Fruit fly (Drosophila melanogaster) whole organism, embryonic: Measurements from ENCODE around the gene zuc.
A peak's percentile ranks its signal among the peaks of the same experiment; 100 is the strongest.

ENCODE experiments used
- Awh ChIP-seq: fragments of 200-800 bp; sonication (Bioruptor generic); IDR thresholded peaks from 2 replicates; pipeline ENCODE4, ENCODE4 v1.3.6; 2022; ENCODE audit warnings: missing biosample characterization, missing genetic modification characterization
- BEAF-32 ChIP-seq: fragments of 200-800 bp; sonication (Bioruptor generic); optimal IDR thresholded peaks from 3 replicates; lab custom pipeline; 2017; ENCODE audit warnings: missing biosample characterization, missing genetic modification characterization, mild to moderate bottlenecking, moderate library complexity, missing genetic modification reagents
- CG10147 ChIP-seq: fragments of 200-800 bp; sonication (Bioruptor generic); optimal IDR thresholded peaks from 2 replicates; lab custom pipeline; 2019; ENCODE audit warnings: missing biosample characterization, mild to moderate bottlenecking, missing genetic modification characterization, moderate library complexity
- CG11085 ChIP-seq: fragments of 200-800 bp; sonication (Bioruptor generic); IDR thresholded peaks from 2 replicates; pipeline ENCODE4 v1.3.6; 2022; ENCODE audit warnings: missing biosample characterization, missing genetic modification characterization
- CG13624 ChIP-seq: fragments of 200-800 bp; sonication (Bioruptor generic); optimal IDR thresholded peaks from 2 replicates; lab custom pipeline; 2016; ENCODE audit warnings: missing biosample characterization, missing genetic modification characterization
- CG14667 ChIP-seq: fragments of 200-800 bp; sonication (Bioruptor generic); IDR thresholded peaks from 2 replicates; pipeline ENCODE4 v1.3.6; 2022; ENCODE audit warnings: missing biosample characterization, missing genetic modification characterization
- CG15269 ChIP-seq: fragments of 200-800 bp; sonication (Bioruptor generic); optimal IDR thresholded peaks from 2 replicates; lab custom pipeline; 2018; ENCODE audit warnings: missing biosample characterization, mild to moderate bottlenecking, missing genetic modification characterization, moderate library complexity
- CG1602 ChIP-seq: fragments of 200-800 bp; sonication (Bioruptor generic); optimal IDR thresholded peaks from 3 replicates; lab custom pipeline; 2016; ENCODE audit warnings: missing biosample characterization, missing genetic modification characterization
- CG18262 ChIP-seq: fragments of 200-800 bp; optimal IDR thresholded peaks from 3 replicates; lab custom pipeline; 2019; ENCODE audit warnings: missing biosample characterization, mild to moderate bottlenecking, missing genetic modification characterization, moderate library complexity
- CG2120 ChIP-seq: fragments of 200-800 bp; sonication (Bioruptor generic); optimal IDR thresholded peaks from 3 replicates; lab custom pipeline; 2016; ENCODE audit warnings: missing biosample characterization, missing genetic modification characterization
- CG2202 ChIP-seq: fragments of 200-800 bp; sonication (Bioruptor generic); optimal IDR thresholded peaks from 2 replicates; lab custom pipeline; 2018; ENCODE audit warnings: missing biosample characterization, mild to moderate bottlenecking, missing genetic modification characterization
- CG30431 ChIP-seq: fragments of 200-800 bp; sonication (Bioruptor generic); optimal IDR thresholded peaks from 2 replicates; lab custom pipeline; 2017; ENCODE audit warnings: missing biosample characterization, missing genetic modification characterization
- CG31388 ChIP-seq: fragments of 200-800 bp; sonication (Bioruptor generic); optimal IDR thresholded peaks from 2 replicates; lab custom pipeline; 2016; ENCODE audit warnings: missing biosample characterization, missing genetic modification characterization
- CG3163 ChIP-seq: fragments of 200-800 bp; sonication (Bioruptor generic); optimal IDR thresholded peaks from 3 replicates; lab custom pipeline; 2016; ENCODE audit warnings: missing biosample characterization, missing genetic modification characterization
- CG32532 ChIP-seq: fragments of 200-800 bp; sonication (Bioruptor generic); IDR thresholded peaks from 2 replicates; pipeline ENCODE4 v1.3.6; 2022; ENCODE audit warnings: missing biosample characterization, missing genetic modification characterization
- CG3281 ChIP-seq: fragments of 200-800 bp; sonication (Bioruptor generic); optimal IDR thresholded peaks from 3 replicates; lab custom pipeline; 2017; ENCODE audit warnings: missing biosample characterization, mild to moderate bottlenecking, missing genetic modification characterization
- CG3995 ChIP-seq: fragments of 200-800 bp; sonication (Bioruptor generic); optimal IDR thresholded peaks from 3 replicates; lab custom pipeline; 2016; ENCODE audit warnings: missing biosample characterization, missing genetic modification characterization
- CG4854 ChIP-seq: fragments of 200-800 bp; sonication (Bioruptor generic); optimal IDR thresholded peaks from 2 replicates; lab custom pipeline; 2016; ENCODE audit warnings: missing biosample characterization, missing genetic modification characterization, inconsistent platforms
- CG6683 ChIP-seq: fragments of 200-800 bp; sonication (Bioruptor generic); optimal IDR thresholded peaks from 2 replicates; lab custom pipeline; 2017; ENCODE audit warnings: missing biosample characterization, mild to moderate bottlenecking, missing genetic modification characterization, missing genetic modification reagents
- CG7839 ChIP-seq: fragments of 200-800 bp; sonication (Bioruptor generic); optimal IDR thresholded peaks from 3 replicates; lab custom pipeline; 2018; ENCODE audit warnings: missing biosample characterization, mild to moderate bottlenecking, missing genetic modification characterization, moderate library complexity
- CG9609 ChIP-seq: fragments of 200-800 bp; sonication (Bioruptor generic); optimal IDR thresholded peaks from 3 replicates; lab custom pipeline; 2016; ENCODE audit warnings: missing biosample characterization, missing genetic modification characterization
- CG9727 ChIP-seq: fragments of 200-800 bp; sonication (Bioruptor generic); optimal IDR thresholded peaks from 3 replicates; lab custom pipeline; 2017; ENCODE audit warnings: missing biosample characterization, mild to moderate bottlenecking, missing genetic modification characterization
- CkIIα-i1 ChIP-seq: fragments of 200-800 bp; sonication (Bioruptor generic); IDR thresholded peaks from 2 replicates; pipeline ENCODE4 v1.3.6; 2022; ENCODE audit warnings: missing biosample characterization, missing genetic modification characterization
- Dref ChIP-seq: fragments of 200-800 bp; sonication (Bioruptor generic); IDR thresholded peaks from 2 replicates; pipeline ENCODE4 v1.3.6; 2022; ENCODE audit warnings: missing biosample characterization, missing genetic modification characterization
- HLH54F ChIP-seq: fragments of 200-800 bp; sonication (Bioruptor generic); optimal IDR thresholded peaks from 3 replicates; lab custom pipeline; 2016; ENCODE audit warnings: missing biosample characterization, missing genetic modification characterization
- Hand ChIP-seq: fragments of 200-800 bp; sonication (Bioruptor generic); optimal IDR thresholded peaks from 2 replicates; lab custom pipeline; 2017; ENCODE audit warnings: mild to moderate bottlenecking, missing biosample characterization, missing genetic modification reagents, missing genetic modification characterization
- Hr78 ChIP-seq, 2 experiments: fragments of 200-800 bp in 1 of 2; fragments of >200 bp in 1 of 2; sonication (Bioruptor generic) in 1 of 2; optimal IDR thresholded peaks; 2 replicates each; lab custom pipeline; 2017 to 2019; ENCODE audit warnings: missing biosample characterization in 2 of 2, missing genetic modification characterization in 2 of 2, mild to moderate bottlenecking in 1 of 2, moderate library complexity in 1 of 2
- MBD-R2 ChIP-seq: fragments of 200-800 bp; sonication (Bioruptor generic); IDR thresholded peaks from 2 replicates; pipeline ENCODE4 v1.3.6; 2022; ENCODE audit warnings: missing biosample characterization, missing genetic modification characterization
- Nf-YA ChIP-seq: fragments of 200-800 bp; sonication (Bioruptor generic); IDR thresholded peaks from 2 replicates; pipeline ENCODE4 v1.3.6; 2022; ENCODE audit warnings: missing biosample characterization, missing genetic modification characterization
- Ptx1 ChIP-seq: fragments of 200-800 bp; sonication (Bioruptor generic); IDR thresholded peaks from 2 replicates; pipeline ENCODE4 v1.3.6; 2022; ENCODE audit warnings: missing biosample characterization, missing genetic modification characterization
- Rfx ChIP-seq: fragments of 200-800 bp; sonication (Bioruptor generic); IDR thresholded peaks from 2 replicates; pipeline ENCODE4 v1.3.6; 2022; ENCODE audit warnings: missing biosample characterization, missing genetic modification characterization
- Spps ChIP-seq: fragments of 200-800 bp; sonication (Bioruptor generic); optimal IDR thresholded peaks from 2 replicates; lab custom pipeline; 2018; ENCODE audit warnings: missing biosample characterization, mild to moderate bottlenecking, missing genetic modification characterization
- Sry-β ChIP-seq: fragments of 200-800 bp; sonication (Bioruptor generic); optimal IDR thresholded peaks from 2 replicates; lab custom pipeline; 2018; ENCODE audit warnings: missing biosample characterization, mild to moderate bottlenecking, missing genetic modification characterization, moderate library complexity
- YL-1 ChIP-seq: fragments of 200-800 bp; sonication (Bioruptor generic); optimal IDR thresholded peaks from 3 replicates; lab custom pipeline; 2017; ENCODE audit warnings: missing biosample characterization, mild to moderate bottlenecking, missing genetic modification characterization
- cad ChIP-seq: fragments of >200 bp; optimal IDR thresholded peaks from 2 replicates; lab custom pipeline; 2017; ENCODE audit warnings: missing biosample characterization, missing genetic modification characterization
- chinmo ChIP-seq: fragments of 200-800 bp; sonication (Bioruptor generic); IDR thresholded peaks from 4 replicates; pipeline ENCODE4 v1.3.6; 2022; ENCODE audit warnings: missing biosample characterization, missing genetic modification characterization; ENCODE audit not compliant: partially characterized antibody
- cwo ChIP-seq: fragments of 200-800 bp; sonication (Bioruptor generic); optimal IDR thresholded peaks from 3 replicates; lab custom pipeline; 2017; ENCODE audit warnings: missing biosample characterization, missing genetic modification characterization, mild to moderate bottlenecking, moderate library complexity, missing genetic modification reagents
- dmrt11E ChIP-seq: fragments of 200-800 bp; sonication (Bioruptor generic); optimal IDR thresholded peaks from 3 replicates; lab custom pipeline; 2018; ENCODE audit warnings: missing biosample characterization, mild to moderate bottlenecking, missing genetic modification characterization, moderate library complexity
- dmrt99B ChIP-seq: fragments of 200-800 bp; sonication (Bioruptor generic); optimal IDR thresholded peaks from 2 replicates; lab custom pipeline; 2018; ENCODE audit warnings: missing biosample characterization, mild to moderate bottlenecking, missing genetic modification characterization, moderate library complexity
- exex ChIP-seq: fragments of 200-800 bp; sonication (Bioruptor generic); optimal IDR thresholded peaks from 4 replicates; lab custom pipeline; 2018; ENCODE audit warnings: missing biosample characterization, mild to moderate bottlenecking, missing genetic modification characterization, moderate library complexity
- gsb ChIP-seq: fragments of 200-800 bp; sonication (Bioruptor generic); IDR thresholded peaks from 2 replicates; pipeline ENCODE4 v1.3.6; 2022; ENCODE audit warnings: missing biosample characterization, missing genetic modification characterization
- ham ChIP-seq: fragments of 200-800 bp; sonication (Bioruptor generic); IDR thresholded peaks from 2 replicates; pipeline ENCODE4 v1.3.6; 2022; ENCODE audit warnings: missing biosample characterization, missing genetic modification characterization
- klu ChIP-seq: fragments of 200-800 bp; sonication (Bioruptor generic); IDR thresholded peaks from 2 replicates; pipeline ENCODE4 v1.3.6; 2022; ENCODE audit warnings: missing biosample characterization, missing genetic modification characterization
- phol ChIP-seq: fragments of 200-800 bp; sonication (Bioruptor generic); optimal IDR thresholded peaks from 3 replicates; lab custom pipeline; 2018; ENCODE audit warnings: missing biosample characterization, mild to moderate bottlenecking, missing genetic modification characterization, moderate library complexity
- pzg ChIP-seq: fragments of 200-800 bp; sonication (Bioruptor generic); optimal IDR thresholded peaks from 3 replicates; lab custom pipeline; 2018; ENCODE audit warnings: missing biosample characterization, mild to moderate bottlenecking, missing genetic modification characterization, moderate library complexity
- sc ChIP-seq, 3 experiments: fragments of >200 bp in 2 of 3; fragments of 200-800 bp in 1 of 3; sonication (Bioruptor generic) in 1 of 3; optimal IDR thresholded peaks; 2 replicates in 2 of 3; 3 replicates in 1 of 3; lab custom pipeline; 2017; ENCODE audit warnings: mild to moderate bottlenecking in 1 of 3, missing biosample characterization in 1 of 3, missing genetic modification characterization in 1 of 3, missing genetic modification reagents in 1 of 3
- wor ChIP-seq: fragments of 200-800 bp; sonication (Bioruptor generic); IDR thresholded peaks from 2 replicates; pipeline ENCODE4 v1.3.6; 2022; ENCODE audit warnings: missing biosample characterization, missing genetic modification characterization
- yki ChIP-seq: fragments of >200 bp; optimal IDR thresholded peaks from 3 replicates; lab custom pipeline; 2018

zuc gene

DNA sequence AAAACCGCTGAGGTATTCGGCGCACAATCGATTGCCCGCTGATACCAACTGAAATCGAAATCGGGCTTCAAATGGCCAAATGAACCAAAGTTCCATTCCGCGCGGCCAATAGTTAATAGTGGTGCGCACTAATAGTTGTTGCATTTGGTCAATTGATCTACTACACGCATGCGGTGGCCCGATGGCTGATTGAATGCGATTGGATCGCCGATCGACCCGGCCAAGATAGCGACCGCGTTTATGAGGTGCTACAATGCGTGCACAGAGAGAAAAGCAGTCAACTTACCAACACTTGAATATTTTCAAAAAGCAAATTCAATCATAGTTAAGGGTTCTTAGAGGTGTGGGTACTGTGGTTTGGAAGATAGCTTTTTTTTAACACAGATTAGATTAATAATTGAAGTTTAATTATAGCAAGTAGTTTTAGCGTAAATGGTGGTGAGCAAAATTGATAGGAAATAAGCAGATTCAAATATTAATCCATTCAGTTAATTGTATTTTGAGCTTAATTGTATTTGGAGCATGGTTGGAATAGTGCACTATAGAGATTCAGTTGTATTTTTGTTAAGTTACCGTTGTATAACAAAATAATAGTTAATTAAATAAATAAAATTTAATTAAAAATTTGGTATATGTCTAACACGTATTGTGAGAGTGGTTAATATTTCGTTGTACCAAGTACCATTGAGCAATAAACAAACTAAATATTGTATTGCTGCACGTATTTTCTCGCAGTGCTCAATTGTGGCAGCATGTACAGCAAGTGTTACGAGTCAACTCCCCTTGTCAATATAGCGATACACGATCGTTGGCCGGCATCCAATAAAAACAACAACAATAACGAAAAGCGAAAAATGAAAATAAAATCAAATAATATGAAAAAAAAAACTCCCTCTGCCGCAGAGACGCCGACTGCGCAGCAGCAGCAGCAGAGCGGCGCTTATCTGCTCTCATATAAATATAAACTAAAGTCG lies 37.1 kb upstream of the zuc start (continued):
- TF ChIP-seq cwo (GFP tag; lab: Kevin White, UChicago) (peak; percentile 1), CG4854 (GFP tag; lab: Kevin White, UChicago) (no peak), klu (GFP tag; lab: Robert Waterston, UW) (0 out of 2 replicates have a peak, but pooled peaks have one; percentile 13), Awh (peak; percentile 52), cad (GFP tag; lab: Kevin White, UChicago) (no peak), CG3281 (GFP tag; lab: Kevin White, UChicago) (peak; percentile 66), MBD-R2 (GFP tag; lab: Robert Waterston, UW) (no peak; the same call in 1 of the 2 replicates), CkIIα-i1 (GFP tag; lab: Robert Waterston, UW) (no peak), CG9609 (GFP tag; lab: Kevin White, UChicago) (peak; percentile 22), CG31388 (GFP tag; lab: Kevin White, UChicago) (no peak), CG14667 (GFP tag; lab: Robert Waterston, UW) (peak; percentile 26), Hr78 (GFP tag; optimal IDR thresholded peaks at IDR 0.05; lab: Kevin White, UChicago) (peak in 1 of 2 experiments; percentile 16), CG7839 (tag; lab: Kevin White, UChicago) (peak; percentile 69), CG10147 (no peak), CG13624 (GFP tag; lab: Kevin White, UChicago) (no peak), wor (GFP tag; lab: Robert Waterston, UW) (no peak; the same call in 1 of the 2 replicates), phol (tag; lab: Kevin White, UChicago) (peak; percentile 66), gsb (GFP tag; lab: Robert Waterston, UW) (no peak), Sry-β (GFP tag; lab: Kevin White, UChicago) (peak; percentile 8), ham (no peak), Ptx1 (peak; percentile 57), YL-1 (GFP tag; lab: Kevin White, UChicago) (no peak), Spps (tag; lab: Kevin White, UChicago) (peak; percentile 24), exex (tag; lab: Kevin White, UChicago) (peak; percentile 52), CG18262 (tag; lab: Kevin White, UChicago) (peak; percentile 79), Dref (peak; percentile 45), yki (lab: Kevin White, UChicago) (no peak), sc (optimal IDR thresholded peaks at IDR 0.05; lab: Kevin White, UChicago) (no peak), sc (GFP tag; optimal IDR thresholded peaks at IDR 0.05; lab: Kevin White, UChicago) (peak; percentile 60), Hand (GFP tag; lab: Kevin White, UChicago) (peak; percentile 35), Nf-YA (GFP tag; lab: Robert Waterston, UW) (no peak), BEAF-32 (GFP tag; lab: Kevin White, UChicago) (peak; percentile 16), CG3163 (GFP tag; lab: Kevin White, UChicago) (peak; percentile 28), CG2120 (GFP tag; lab: Kevin White, UChicago) (peak; percentile 33), CG6683 (GFP tag; lab: Kevin White, UChicago) (no peak), CG15269 (tag; lab: Kevin White, UChicago) (peak; percentile 70), chinmo (0 out of 4 replicates have a peak, but pooled peaks have one; percentile 64), CG2202 (tag; lab: Kevin White, UChicago) (no peak), HLH54F (GFP tag; lab: Kevin White, UChicago) (peak; percentile 18), CG9727 (GFP tag; lab: Kevin White, UChicago) (peak; percentile 77), CG1602 (GFP tag; lab: Kevin White, UChicago) (peak; percentile 68), dmrt11E (tag; lab: Kevin White, UChicago) (peak; percentile 26), CG30431 (peak; percentile 60), CG11085 (GFP tag; lab: Robert Waterston, UW) (peak; percentile 63), pzg (GFP tag; lab: Kevin White, UChicago) (peak; percentile 3), Rfx (GFP tag; lab: Robert Waterston, UW) (peak; percentile 55), CG32532 (GFP tag; lab: Robert Waterston, UW) (peak; percentile 53), dmrt99B (tag; lab: Kevin White, UChicago) (peak; percentile 48), CG3995 (GFP tag; lab: Kevin White, UChicago) (no peak)
